Worm (Caenorhabditis elegans) whole organism, L1 larva: Measurements from ENCODE around the gene F02D8.1.

ENCODE experiments used
- C16A3.4 ChIP-seq: fragments of 150-350 bp; optimal IDR thresholded peaks from 2 replicates; lab custom pipeline; 2014; ENCODE audit warnings: missing biosample characterization, missing genetic modification characterization
- F16B12.6 ChIP-seq: fragments of 150-350 bp; optimal IDR thresholded peaks from 2 replicates; lab custom pipeline; 2014; ENCODE audit warnings: missing biosample characterization, missing genetic modification characterization
- Y116A8C.19 ChIP-seq: sonication (generic microtip); optimal IDR thresholded peaks from 2 replicates; lab custom pipeline; 2016; ENCODE audit warnings: missing compliant biosample characterization, missing genetic modification characterization, borderline replicate concordance
- aha-1 ChIP-seq: fragments of 150-350 bp; optimal IDR thresholded peaks from 2 replicates; lab custom pipeline; 2014; ENCODE audit warnings: missing biosample characterization, missing genetic modification characterization
- alr-1 ChIP-seq: fragments of 200-800 bp; sonication (Bioruptor generic); optimal IDR thresholded peaks from 2 replicates; lab custom pipeline; 2018; ENCODE audit warnings: borderline replicate concordance, mild to moderate bottlenecking, missing genetic modification characterization, missing compliant biosample characterization
- ceh-8 ChIP-seq: fragments of 200-800 bp; sonication (Bioruptor generic); optimal IDR thresholded peaks from 2 replicates; lab custom pipeline; 2018; ENCODE audit warnings: mild to moderate bottlenecking, missing genetic modification characterization, moderate library complexity, missing compliant biosample characterization
- ceh-82 ChIP-seq, 3 experiments: fragments of 150-350 bp in 1 of 3; sonication (generic microtip) in 2 of 3; optimal IDR thresholded peaks; 2 replicates each; lab custom pipeline; 2014 to 2017; ENCODE audit warnings: missing biosample characterization in 3 of 3, missing genetic modification characterization in 3 of 3
- ceh-90 ChIP-seq: sonication (generic microtip); optimal IDR thresholded peaks from 2 replicates; lab custom pipeline; 2016; ENCODE audit warnings: missing genetic modification characterization, missing compliant biosample characterization
- dsc-1 ChIP-seq: sonication (generic microtip); optimal IDR thresholded peaks from 2 replicates; lab custom pipeline; 2016; ENCODE audit warnings: mild to moderate bottlenecking, missing genetic modification characterization, missing compliant biosample characterization
- efl-1 ChIP-seq, 4 experiments: fragments of 150-350 bp; optimal IDR thresholded peaks in 3 of 4; peaks in 1 of 4; 1 replicate in 1 of 4; 2 replicates in 3 of 4; lab custom pipeline; 2014; ENCODE audit warnings: missing biosample characterization in 2 of 4, missing genetic modification characterization in 2 of 4, missing genetic modification reagents in 2 of 4
- egl-13 ChIP-seq: sonication (generic microtip); optimal IDR thresholded peaks from 2 replicates; lab custom pipeline; 2016; ENCODE audit warnings: missing genotype, missing genetic modification reagents, missing genetic modification characterization, missing compliant biosample characterization
- ets-5 ChIP-seq: fragments of 200-800 bp; sonication (Bioruptor generic); IDR thresholded peaks from 2 replicates; pipeline ENCODE4 v1.3.6; 2022; ENCODE audit warnings: missing genetic modification characterization, missing compliant biosample characterization
- fkh-10 ChIP-seq: sonication (generic microtip); optimal IDR thresholded peaks from 2 replicates; lab custom pipeline; 2017; ENCODE audit warnings: missing biosample characterization, missing genetic modification reagents, missing genetic modification characterization
- fkh-4 ChIP-seq: sonication (generic microtip); optimal IDR thresholded peaks from 2 replicates; lab custom pipeline; 2016; ENCODE audit warnings: missing compliant biosample characterization, missing genetic modification characterization, borderline replicate concordance
- fkh-8 ChIP-seq: sonication (generic microtip); optimal IDR thresholded peaks from 2 replicates; lab custom pipeline; 2016; ENCODE audit warnings: mild to moderate bottlenecking, missing genetic modification characterization, missing compliant biosample characterization
- fos-1 ChIP-seq: fragments of 150-350 bp; optimal IDR thresholded peaks from 2 replicates; lab custom pipeline; 2014; ENCODE audit warnings: missing biosample characterization, missing genetic modification characterization
- hlh-4 ChIP-seq: sonication (generic microtip); optimal IDR thresholded peaks from 2 replicates; lab custom pipeline; 2016; ENCODE audit warnings: mild to moderate bottlenecking, missing genetic modification characterization, missing compliant biosample characterization
- hpl-2 ChIP-seq: fragments of 150-350 bp; optimal IDR thresholded peaks from 2 replicates; lab custom pipeline; 2014; ENCODE audit warnings: missing biosample characterization, missing genetic modification reagents, missing genetic modification characterization
- irx-1 ChIP-seq: sonication (generic microtip); optimal IDR thresholded peaks from 2 replicates; lab custom pipeline; 2016; ENCODE audit warnings: missing genetic modification characterization, missing compliant biosample characterization
- jun-1 ChIP-seq: fragments of 150-350 bp; optimal IDR thresholded peaks from 2 replicates; lab custom pipeline; 2014; ENCODE audit warnings: missing biosample characterization, missing genetic modification reagents, missing genetic modification characterization
- lin-15B ChIP-seq: fragments of 150-350 bp; sonication (generic microtip); optimal IDR thresholded peaks from 3 replicates; lab custom pipeline; 2014; ENCODE audit warnings: missing biosample characterization, missing genetic modification characterization
- lin-39 ChIP-seq: fragments of 150-350 bp; optimal IDR thresholded peaks from 2 replicates; lab custom pipeline; 2014; ENCODE audit warnings: missing biosample characterization, missing genetic modification reagents, missing genetic modification characterization
- mef-2 ChIP-seq: fragments of 150-350 bp; optimal IDR thresholded peaks from 2 replicates; lab custom pipeline; 2014; ENCODE audit warnings: missing biosample characterization, missing genetic modification characterization
- nhr-19 ChIP-seq: fragments of 200-800 bp; sonication (Bioruptor generic); conservative IDR thresholded peaks from 2 replicates; pipeline ENCODE4 v1.3.6; 2022; ENCODE audit warnings: missing genetic modification characterization, missing compliant biosample characterization
- nhr-20 ChIP-seq: sonication (generic microtip); optimal IDR thresholded peaks from 2 replicates; lab custom pipeline; 2016; ENCODE audit warnings: mild to moderate bottlenecking, missing genetic modification characterization, missing compliant biosample characterization
- nhr-28 ChIP-seq: fragments of 150-350 bp; optimal IDR thresholded peaks from 2 replicates; lab custom pipeline; 2014; ENCODE audit warnings: missing biosample characterization, missing genetic modification characterization
- nhr-47 ChIP-seq: sonication (generic microtip); optimal IDR thresholded peaks from 2 replicates; lab custom pipeline; 2016; ENCODE audit warnings: mild to moderate bottlenecking, missing genetic modification characterization, moderate library complexity, missing compliant biosample characterization
- nhr-71 ChIP-seq: sonication (generic microtip); optimal IDR thresholded peaks from 2 replicates; lab custom pipeline; 2016; ENCODE audit warnings: mild to moderate bottlenecking, missing genetic modification characterization, moderate library complexity, missing compliant biosample characterization
- nhr-84 ChIP-seq: sonication (generic microtip); optimal IDR thresholded peaks from 2 replicates; lab custom pipeline; 2017; ENCODE audit warnings: missing biosample characterization, missing genetic modification characterization
- nhr-85 ChIP-seq: sonication (generic microtip); peaks from one replicate; lab custom pipeline; 2016; ENCODE audit warnings: missing genetic modification characterization, inconsistent platforms, missing compliant biosample characterization
- pqm-1 ChIP-seq: sonication (generic microtip); optimal IDR thresholded peaks from 3 replicates; lab custom pipeline; 2017; ENCODE audit warnings: missing biosample characterization, missing genetic modification characterization
- rnt-1 ChIP-seq: sonication (generic microtip); optimal IDR thresholded peaks from 2 replicates; lab custom pipeline; 2016; ENCODE audit warnings: mild to moderate bottlenecking, missing genetic modification characterization, moderate library complexity, missing compliant biosample characterization
- skn-1 ChIP-seq: fragments of 150-350 bp; optimal IDR thresholded peaks from 2 replicates; lab custom pipeline; 2014; ENCODE audit warnings: missing biosample characterization, missing genetic modification characterization
- snpc-4 ChIP-seq: fragments of 150-350 bp; optimal IDR thresholded peaks from 2 replicates; lab custom pipeline; 2014; ENCODE audit warnings: missing biosample characterization, missing genetic modification characterization
- sptf-1 ChIP-seq: fragments of 150-350 bp; optimal IDR thresholded peaks from 2 replicates; lab custom pipeline; 2014; ENCODE audit warnings: missing biosample characterization, missing genetic modification characterization
- sup-37 ChIP-seq: fragments of 200-800 bp; sonication (Bioruptor generic); optimal IDR thresholded peaks from 2 replicates; lab custom pipeline; 2018; ENCODE audit warnings: mild to moderate bottlenecking, missing genetic modification characterization, missing compliant biosample characterization
- swsn-7 ChIP-seq: sonication (generic microtip); optimal IDR thresholded peaks from 2 replicates; lab custom pipeline; 2016; ENCODE audit warnings: missing genetic modification characterization, missing compliant biosample characterization
- tbx-2 ChIP-seq: sonication (generic microtip); optimal IDR thresholded peaks from 2 replicates; lab custom pipeline; 2016; ENCODE audit warnings: missing genetic modification characterization, missing compliant biosample characterization
- unc-30 ChIP-seq: sonication (generic microtip); optimal IDR thresholded peaks from 2 replicates; lab custom pipeline; 2017; ENCODE audit warnings: missing biosample characterization, missing genetic modification characterization
- unc-62 ChIP-seq: fragments of 150-350 bp; optimal IDR thresholded peaks from 2 replicates; lab custom pipeline; 2014; ENCODE audit warnings: missing biosample characterization, missing genetic modification reagents, missing genetic modification characterization
- unc-86 ChIP-seq: sonication (generic microtip); optimal IDR thresholded peaks from 2 replicates; lab custom pipeline; 2016; ENCODE audit warnings: missing genetic modification characterization, missing compliant biosample characterization
- unc-98 ChIP-seq: fragments of 200-800 bp; sonication (Bioruptor generic); IDR thresholded peaks from 2 replicates; pipeline ENCODE4 v1.3.6; 2022; ENCODE audit warnings: missing genetic modification characterization, missing compliant biosample characterization
- xbp-1 ChIP-seq: sonication (generic microtip); optimal IDR thresholded peaks from 2 replicates; lab custom pipeline; 2016; ENCODE audit warnings: missing genetic modification characterization, missing compliant biosample characterization
- zag-1 ChIP-seq: fragments of 150-350 bp; optimal IDR thresholded peaks from 2 replicates; lab custom pipeline; 2014; ENCODE audit warnings: missing biosample characterization, missing genetic modification characterization
- zip-4 ChIP-seq: fragments of 200-800 bp; sonication (Bioruptor generic); optimal IDR thresholded peaks from 2 replicates; lab custom pipeline; 2018; ENCODE audit warnings: mild to moderate bottlenecking, missing genetic modification characterization, moderate library complexity, missing compliant biosample characterization
- ztf-4 ChIP-seq: fragments of 150-350 bp; optimal IDR thresholded peaks from 2 replicates; lab custom pipeline; 2014; ENCODE audit warnings: missing biosample characterization, missing genetic modification characterization

The F02D8.1 gene

ce11 chrV:14955676-14956075, 22.8 kb downstream of the F02D8.1 start, which contains the start of gene F02D8.9:
TSS of gene F02D8.9 (minus strand) at chrV:14955776.
- TF ChIP-seq nhr-85 (tag; lab: Kevin White, UChicago) = no peak
- TF ChIP-seq swsn-7 (tag; lab: Kevin White, UChicago) = no peak
- TF ChIP-seq tbx-2 (tag; lab: Kevin White, UChicago) = no peak
- no peak for TF ChIP-seq zag-1 (tag; lab: Kevin White, UChicago)
- no peak for TF ChIP-seq jun-1 (tag; lab: Kevin White, UChicago)
- TF ChIP-seq nhr-19 (GFP tag; lab: Robert Waterston, UW) = no peak
- TF ChIP-seq ceh-82 (tag; optimal IDR thresholded peaks at IDR 0.05; lab: Kevin White, UChicago) = no peak
- TF ChIP-seq snpc-4 (tag; lab: Kevin White, UChicago) = no peak
- no peak for TF ChIP-seq hlh-4
- TF ChIP-seq nhr-28 = no peak
- no peak for TF ChIP-seq xbp-1
- no peak for TF ChIP-seq fkh-8 (tag; lab: Kevin White, UChicago)
- TF ChIP-seq hpl-2 (GFP tag; lab: Kevin White, UChicago) = no peak
- no peak for TF ChIP-seq fos-1 (tag; lab: Kevin White, UChicago)
- no peak for TF ChIP-seq fkh-10
- no peak for TF ChIP-seq alr-1 (tag; lab: Kevin White, UChicago)
- no peak for TF ChIP-seq mef-2 (tag; lab: Kevin White, UChicago)
- no peak for TF ChIP-seq lin-15B (tag; lab: Kevin White, UChicago)
- TF ChIP-seq ceh-8 (GFP tag; lab: Kevin White, UChicago) = no peak

ce11 chrV:14954633-14955032, 23.9 kb downstream of the F02D8.1 start, which contains the start of gene C30G7.5:
TSS of gene C30G7.5 (minus strand) at chrV:14954733.
- TF ChIP-seq dsc-1 (no peak), aha-1 (tag; lab: Kevin White, UChicago) (no peak), skn-1 (tag; lab: Kevin White, UChicago) (no peak), ztf-4 (no peak), snpc-4 (tag; lab: Kevin White, UChicago) (no peak), tbx-2 (tag; lab: Kevin White, UChicago) (no peak), nhr-71 (tag; lab: Kevin White, UChicago) (no peak), unc-86 (tag; lab: Kevin White, UChicago) (no peak), pqm-1 (tag; lab: Kevin White, UChicago) (no peak), C16A3.4 (tag; lab: Kevin White, UChicago) (no peak), rnt-1 (tag; lab: Kevin White, UChicago) (no peak), efl-1 (optimal IDR thresholded peaks at IDR 0.05; lab: Kevin White, UChicago) (no peak), efl-1 (GFP tag; optimal IDR thresholded peaks at IDR 0.05 in 1 of 2; lab: Kevin White, UChicago) (no peak), lin-39 (tag; lab: Kevin White, UChicago) (no peak), Y116A8C.19 (no peak), nhr-19 (GFP tag; lab: Robert Waterston, UW) (no peak)
- TF ChIP-seq, all 84 proteins: peak for 0

- TF ChIP-seq fkh-4 (tag; lab: Kevin White, UChicago) (no peak), unc-30 (tag; lab: Kevin White, UChicago) (no peak), nhr-47 (no peak), skn-1 (tag; lab: Kevin White, UChicago) (no peak), sup-37 (GFP tag; lab: Kevin White, UChicago) (no peak), Y116A8C.19 (no peak), unc-86 (tag; lab: Kevin White, UChicago) (no peak)
These were observed 29.0 kb downstream of the F02D8.1 start, which contains the start of gene hil-1 for ce11 chrV:14949477-14949876. TSS of gene hil-1 (plus strand) at chrV:14949777.

ce11 chrV:14948566-14948965, 29.9 kb downstream of the F02D8.1 start:
- TF ChIP-seq ets-5 (GFP tag; lab: Robert Waterston, UW) = no peak
- no peak for TF ChIP-seq zip-4
- TF ChIP-seq nhr-84 (tag; lab: Kevin White, UChicago) = no peak
- TF ChIP-seq nhr-20 (tag; lab: Kevin White, UChicago) = peak; percentile 23
- TF ChIP-seq F16B12.6 = no peak
- peak; percentile 8 for TF ChIP-seq tbx-2 (tag; lab: Kevin White, UChicago)
- TF ChIP-seq fkh-8 (tag; lab: Kevin White, UChicago) = peak; percentile 0
- no peak for TF ChIP-seq ceh-8 (GFP tag; lab: Kevin White, UChicago)
- no peak for TF ChIP-seq unc-98 (GFP tag; lab: Robert Waterston, UW)
- TF ChIP-seq C16A3.4 (tag; lab: Kevin White, UChicago) = peak; percentile 29
- TF ChIP-seq efl-1 (optimal IDR thresholded peaks at IDR 0.05; lab: Kevin White, UChicago) = peak; percentile 2 to 8
- peak in 1 of 2 experiments; percentile 74 for TF ChIP-seq efl-1 (GFP tag; optimal IDR thresholded peaks at IDR 0.05 in 1 of 2; lab: Kevin White, UChicago)
- no peak for TF ChIP-seq zag-1 (tag; lab: Kevin White, UChicago)
- TF ChIP-seq unc-30 (tag; lab: Kevin White, UChicago) = no peak
- TF ChIP-seq irx-1 (tag; lab: Kevin White, UChicago) = no peak
- no peak for TF ChIP-seq sptf-1 (tag; lab: Kevin White, UChicago)
- TF ChIP-seq egl-13 = no peak
- no peak for TF ChIP-seq ceh-90 (tag; lab: Kevin White, UChicago)
- no peak for TF ChIP-seq nhr-71 (tag; lab: Kevin White, UChicago)
- no peak for TF ChIP-seq unc-62 (GFP tag; lab: Kevin White, UChicago)
- no peak for TF ChIP-seq lin-15B (tag; lab: Kevin White, UChicago)
- TF ChIP-seq swsn-7 (tag; lab: Kevin White, UChicago) = no peak
